Worm (Caenorhabditis elegans) whole organism, L4 larva: ENCODE results near the gene dsl-2.

Experiments
- F26F4.8 ChIP-seq: fragments of 200-800 bp; sonication (Bioruptor generic); conservative IDR thresholded peaks from 2 replicates; pipeline ENCODE4 v1.3.6; 2022; ENCODE audit warnings: missing genetic modification characterization, missing compliant biosample characterization
- F37D6.2 ChIP-seq: sonication (generic microtip); optimal IDR thresholded peaks from 2 replicates; lab custom pipeline; 2016; ENCODE audit warnings: mild to moderate bottlenecking, missing genetic modification characterization, missing compliant biosample characterization
- T26A8.4 ChIP-seq: fragments of 200-800 bp; sonication (Bioruptor generic); IDR thresholded peaks from 2 replicates; pipeline ENCODE4 v1.3.6; 2022; ENCODE audit warnings: missing genetic modification characterization, missing compliant biosample characterization
- aha-1 ChIP-seq: fragments of 150-350 bp; peaks from one replicate; lab custom pipeline; 2014; ENCODE audit warnings: missing biosample characterization, missing genetic modification characterization
- arid-1 ChIP-seq: fragments of 200-800 bp; sonication (Bioruptor generic); conservative IDR thresholded peaks from 2 replicates; pipeline ENCODE4 v1.3.6; 2022; ENCODE audit warnings: missing genetic modification reagents, missing genetic modification characterization, missing compliant biosample characterization
- ceh-32 ChIP-seq: sonication (generic microtip); optimal IDR thresholded peaks from 2 replicates; lab custom pipeline; 2016; ENCODE audit warnings: mild to moderate bottlenecking, missing genetic modification characterization, missing compliant biosample characterization; ENCODE audit not compliant: poor library complexity
- ces-1 ChIP-seq: fragments of 150-350 bp; sonication (generic microtip); optimal IDR thresholded peaks from 4 replicates; lab custom pipeline; 2014; ENCODE audit warnings: missing biosample characterization, missing genetic modification reagents, missing genetic modification characterization
- ctbp-1 ChIP-seq: fragments of 200-800 bp; sonication (Bioruptor generic); IDR thresholded peaks from 2 replicates; pipeline ENCODE4 v1.3.6; 2022; ENCODE audit warnings: missing genetic modification reagents, missing genetic modification characterization, missing compliant biosample characterization
- daf-16 ChIP-seq, 3 experiments: sonication (generic microtip); optimal IDR thresholded peaks; 2 replicates each; lab custom pipeline; 2016 to 2017; ENCODE audit warnings: missing genetic modification characterization in 3 of 3, missing genetic modification reagents in 3 of 3, mild to moderate bottlenecking in 2 of 3, missing compliant biosample characterization in 2 of 3, missing biosample characterization in 1 of 3, moderate library complexity in 1 of 3
- dmd-6 ChIP-seq: fragments of 200-800 bp; sonication (Bioruptor generic); IDR thresholded peaks from 2 replicates; pipeline ENCODE4 v1.3.6; 2022; ENCODE audit warnings: missing genetic modification reagents, missing genetic modification characterization, missing compliant biosample characterization
- duxl-1 ChIP-seq: sonication (generic microtip); optimal IDR thresholded peaks from 2 replicates; lab custom pipeline; 2016; ENCODE audit warnings: mild to moderate bottlenecking, missing genetic modification characterization, moderate library complexity, missing compliant biosample characterization; ENCODE audit not compliant: poor library complexity
- fos-1 ChIP-seq: fragments of 150-350 bp; optimal IDR thresholded peaks from 2 replicates; lab custom pipeline; 2014; ENCODE audit warnings: missing biosample characterization, missing genetic modification characterization
- hlh-11 ChIP-seq: fragments of 200-800 bp; sonication (Bioruptor generic); optimal IDR thresholded peaks from 2 replicates; lab custom pipeline; 2018; ENCODE audit warnings: mild to moderate bottlenecking, missing genetic modification characterization, missing compliant biosample characterization
- hlh-30 ChIP-seq: sonication (generic microtip); optimal IDR thresholded peaks from 2 replicates; lab custom pipeline; 2017; ENCODE audit warnings: antibody characterized with exemption, mild to moderate bottlenecking, missing genetic modification characterization, missing compliant biosample characterization; ENCODE audit not compliant: insufficient read depth
- lim-7 ChIP-seq: fragments of 200-800 bp; sonication (Bioruptor generic); IDR thresholded peaks from 2 replicates; pipeline ENCODE4 v1.3.6; 2022; ENCODE audit warnings: missing genetic modification characterization, missing compliant biosample characterization
- lin-1 ChIP-seq: fragments of 200-800 bp; sonication (Bioruptor generic); IDR thresholded peaks from 2 replicates; pipeline ENCODE4 v1.3.6; 2022; ENCODE audit warnings: missing genetic modification reagents, missing genetic modification characterization, missing compliant biosample characterization
- madf-5 ChIP-seq, 2 experiments: fragments of 200-800 bp; sonication (Bioruptor generic); IDR thresholded peaks; 2 replicates each; pipeline ENCODE4 v1.3.6; 2022; ENCODE audit warnings: missing compliant biosample characterization in 2 of 2, missing genetic modification characterization in 2 of 2
- mdl-1 ChIP-seq, 2 experiments: fragments of 150-350 bp in 1 of 2; sonication (generic microtip) in 1 of 2; optimal IDR thresholded peaks; 2 replicates each; lab custom pipeline; 2014 to 2017; ENCODE audit warnings: missing biosample characterization in 2 of 2, missing genetic modification characterization in 2 of 2
- mep-1 ChIP-seq: fragments of 150-350 bp; sonication (generic microtip); optimal IDR thresholded peaks from 3 replicates; lab custom pipeline; 2014; ENCODE audit warnings: missing biosample characterization, missing genetic modification characterization
- mes-2 ChIP-seq: sonication (generic microtip); optimal IDR thresholded peaks from 2 replicates; lab custom pipeline; 2016; ENCODE audit warnings: missing genotype, mild to moderate bottlenecking, missing genetic modification characterization, missing compliant biosample characterization; ENCODE audit not compliant: poor library complexity, severe bottlenecking
- mxl-3 ChIP-seq: fragments of 200-800 bp; sonication (Bioruptor generic); optimal IDR thresholded peaks from 2 replicates; lab custom pipeline; 2018; ENCODE audit warnings: mild to moderate bottlenecking, missing genetic modification characterization, missing compliant biosample characterization
- nhr-102 ChIP-seq: sonication (generic microtip); optimal IDR thresholded peaks from 2 replicates; lab custom pipeline; 2016; ENCODE audit warnings: mild to moderate bottlenecking, missing genetic modification characterization, moderate library complexity, missing compliant biosample characterization
- nhr-11 ChIP-seq: fragments of 150-350 bp; optimal IDR thresholded peaks from 2 replicates; lab custom pipeline; 2014; ENCODE audit warnings: missing biosample characterization, missing genetic modification characterization
- nhr-28 ChIP-seq: fragments of 150-350 bp; optimal IDR thresholded peaks from 2 replicates; lab custom pipeline; 2014; ENCODE audit warnings: missing biosample characterization, missing genetic modification characterization
- nhr-42 ChIP-seq: fragments of 200-800 bp; sonication (Bioruptor generic); IDR thresholded peaks from 2 replicates; pipeline ENCODE4 v1.3.6; 2022; ENCODE audit warnings: missing genetic modification characterization, missing compliant biosample characterization
- nhr-48 ChIP-seq: sonication (generic microtip); optimal IDR thresholded peaks from 2 replicates; lab custom pipeline; 2016; ENCODE audit warnings: mild to moderate bottlenecking, missing genetic modification characterization, missing compliant biosample characterization
- php-3 ChIP-seq: fragments of 200-800 bp; sonication (Bioruptor generic); IDR thresholded peaks from 2 replicates; pipeline ENCODE4 v1.3.6; 2022; ENCODE audit warnings: missing genetic modification reagents, missing genetic modification characterization, missing compliant biosample characterization
- pqm-1 ChIP-seq: sonication (generic microtip); optimal IDR thresholded peaks from 2 replicates; lab custom pipeline; 2017; ENCODE audit warnings: missing biosample characterization, missing genetic modification characterization
- rbr-2 ChIP-seq: sonication (generic microtip); optimal IDR thresholded peaks from 2 replicates; lab custom pipeline; 2016; ENCODE audit warnings: missing genotype, missing genetic modification characterization, missing compliant biosample characterization
- set-16 ChIP-seq: fragments of 200-800 bp; sonication (Bioruptor generic); IDR thresholded peaks from 2 replicates; pipeline ENCODE4 v1.3.6; 2022; ENCODE audit warnings: missing genetic modification reagents, missing genetic modification characterization, missing compliant biosample characterization
- skn-1 ChIP-seq: fragments of 150-350 bp; optimal IDR thresholded peaks from 2 replicates; lab custom pipeline; 2014; ENCODE audit warnings: missing biosample characterization, missing genetic modification characterization
- snpc-4 ChIP-seq: fragments of 150-350 bp; optimal IDR thresholded peaks from 2 replicates; lab custom pipeline; 2014; ENCODE audit warnings: missing biosample characterization, missing genetic modification characterization
- tag-97 ChIP-seq: fragments of 200-800 bp; sonication (Bioruptor generic); IDR thresholded peaks from 2 replicates; pipeline ENCODE4 v1.3.6; 2022; ENCODE audit warnings: missing genetic modification characterization, missing compliant biosample characterization
- unc-62 ChIP-seq, 3 experiments: fragments of 150-350 bp in 1 of 3; sonication (generic microtip); optimal IDR thresholded peaks in 2 of 3; peaks in 1 of 3; 1 replicate in 1 of 3; 2 replicates in 2 of 3; lab custom pipeline; 2014 to 2017; ENCODE audit warnings: missing biosample characterization in 3 of 3, missing genetic modification characterization in 3 of 3, missing genetic modification reagents in 3 of 3, missing genotype in 1 of 3
- zip-2 ChIP-seq: fragments of 150-350 bp; optimal IDR thresholded peaks from 2 replicates; lab custom pipeline; 2014; ENCODE audit warnings: missing biosample characterization, missing genetic modification characterization
- ztf-11 ChIP-seq: fragments of 150-350 bp; optimal IDR thresholded peaks from 2 replicates; lab custom pipeline; 2014; ENCODE audit warnings: missing biosample characterization, missing genetic modification characterization

dsl-2 gene

ce11 chrIV:1224781-1225180 is 20.0 kb upstream of the dsl-2 start:
- TF ChIP-seq aha-1 (tag; lab: Kevin White, UChicago) (peak; percentile 11), set-16 (no peak)

ce11 chrIV:1221167-1221566 is 16.4 kb upstream of the dsl-2 start, which contains the start of gene W09G12.10:
TSS of gene W09G12.10 (minus strand) at chrIV:1221287.
- TF ChIP-seq ctbp-1 (no peak), zip-2 (tag; lab: Kevin White, UChicago) (no peak), mxl-3 (GFP tag; lab: Kevin White, UChicago) (no peak), rbr-2 (tag; lab: Kevin White, UChicago) (no peak), pqm-1 (tag; lab: Kevin White, UChicago) (no peak), F37D6.2 (tag; lab: Kevin White, UChicago) (no peak), nhr-102 (no peak), arid-1 (no peak), mep-1 (tag; lab: Kevin White, UChicago) (no peak)

ce11 chrIV:1217265-1217664 is 12.5 kb upstream of the dsl-2 start:
- 0 out of 2 replicates have a peak, but pooled peaks have one; percentile 24 for TF ChIP-seq T26A8.4 (GFP tag; lab: Robert Waterston, UW)

ce11 chrIV:1216290-1216689 is 11.5 kb upstream of the dsl-2 start, which contains the start of gene W09G12.9:
TSS of gene W09G12.9 (plus strand) at chrIV:1216590.
- no peak for TF ChIP-seq ceh-32 (tag; lab: Kevin White, UChicago)
- peak; percentile 74 for TF ChIP-seq dmd-6 (GFP tag; lab: Robert Waterston, UW)

ce11 chrIV:1215536-1215935 is 10.8 kb upstream of the dsl-2 start:
- TF ChIP-seq tag-97 (GFP tag; lab: Robert Waterston, UW) (no peak), aha-1 (tag; lab: Kevin White, UChicago) (peak; percentile 93), skn-1 (tag; lab: Kevin White, UChicago) (no peak)

- TF ChIP-seq mdl-1 (tag; optimal IDR thresholded peaks at IDR 0.05; lab: Kevin White, UChicago), result peak in 1 of 2 experiments; percentile 9
- peak; percentile 15 for TF ChIP-seq aha-1 (tag; lab: Kevin White, UChicago)
- peak in 1 of 2 experiments; percentile 45 for TF ChIP-seq unc-62 (GFP tag; optimal IDR thresholded peaks at IDR 0.05 in 1 of 2; lab: Kevin White, UChicago)
- no peak for TF ChIP-seq unc-62 (tag; optimal IDR thresholded peaks at IDR 0.05; lab: Kevin White, UChicago)
- TF ChIP-seq php-3, result no peak
- no peak for TF ChIP-seq F26F4.8 (GFP tag; lab: Robert Waterston, UW)
- TF ChIP-seq mes-2 (tag; lab: Kevin White, UChicago), result peak; percentile 25
- TF ChIP-seq arid-1, result no peak
- TF ChIP-seq rbr-2 (tag; lab: Kevin White, UChicago), result peak; percentile 19
- peak; percentile 6 for TF ChIP-seq nhr-11 (tag; lab: Kevin White, UChicago)
- peak; percentile 80 for TF ChIP-seq hlh-30 (tag; lab: Kevin White, UChicago)
- peak; percentile 30 for TF ChIP-seq mep-1 (tag; lab: Kevin White, UChicago)
Observed at ce11 chrIV:1213192-1213591, 8.4 kb upstream of the dsl-2 start.

ce11 chrIV:1212357-1212756 is 7.6 kb upstream of the dsl-2 start:
- no peak for TF ChIP-seq ztf-11 (tag; lab: Kevin White, UChicago)
- TF ChIP-seq nhr-48, result no peak
- peak; percentile 76 for TF ChIP-seq ces-1

ce11 chrIV:1211902-1212301 is 7.1 kb upstream of the dsl-2 start:
- peak; percentile 40; the same call in 1 of the 2 replicates for TF ChIP-seq php-3
- TF ChIP-seq hlh-11, result peak; percentile 65
- no peak for TF ChIP-seq lin-1 (GFP tag; lab: Robert Waterston, UW)
- no peak for TF ChIP-seq snpc-4
- no peak for TF ChIP-seq fos-1 (tag; lab: Kevin White, UChicago)
- peak; percentile 69 for TF ChIP-seq set-16
- no peak for TF ChIP-seq daf-16 (GFP tag; optimal IDR thresholded peaks at IDR 0.05; lab: Kevin White, UChicago)
- TF ChIP-seq daf-16 (tag; optimal IDR thresholded peaks at IDR 0.05; lab: Kevin White, UChicago), result peak; percentile 52
- TF ChIP-seq pqm-1 (tag; lab: Kevin White, UChicago), result peak; percentile 44
- peak; percentile 16 for TF ChIP-seq hlh-30 (tag; lab: Kevin White, UChicago)
- 0 out of 2 replicates have a peak, but pooled peaks have one; percentile 41 for TF ChIP-seq lim-7
- peak; percentile 51 for TF ChIP-seq dmd-6 (GFP tag; lab: Robert Waterston, UW)
- 0 out of 2 replicates have a peak, but pooled peaks have one; percentile 24 for TF ChIP-seq nhr-42 (GFP tag; lab: Robert Waterston, UW)
- TF ChIP-seq madf-5 (GFP tag; IDR thresholded peaks at IDR 0.05; lab: Robert Waterston, UW), result no peak
- TF ChIP-seq duxl-1 (tag; lab: Kevin White, UChicago), result no peak
- TF ChIP-seq nhr-28 (tag; lab: Kevin White, UChicago), result peak; percentile 55
